Fruit fly (Drosophila melanogaster) whole organism, prepupa: ENCODE measurements around the gene Mst85C.

Experiments used
- CG10631 ChIP-seq: fragments of 200-800 bp; sonication (Bioruptor generic); optimal IDR thresholded peaks from 2 replicates; lab custom pipeline; 2016; ENCODE audit warnings: missing biosample characterization, missing genetic modification characterization
- CG16779 ChIP-seq: fragments of 200-800 bp; sonication (Bioruptor generic); optimal IDR thresholded peaks from 3 replicates; lab custom pipeline; 2017; ENCODE audit warnings: missing biosample characterization, mild to moderate bottlenecking, missing genetic modification characterization
- CG6854 ChIP-seq: fragments of 200-800 bp; sonication (Bioruptor generic); optimal IDR thresholded peaks from 2 replicates; lab custom pipeline; 2017; ENCODE audit warnings: missing biosample characterization, mild to moderate bottlenecking, missing genetic modification characterization
- CG8632 ChIP-seq: fragments of 200-800 bp; sonication (Bioruptor generic); optimal IDR thresholded peaks from 3 replicates; lab custom pipeline; 2016; ENCODE audit warnings: missing biosample characterization, missing genetic modification characterization
- Hr39 ChIP-seq: fragments of 200-800 bp; sonication (Bioruptor generic); optimal IDR thresholded peaks from 2 replicates; lab custom pipeline; 2016; ENCODE audit warnings: missing biosample characterization, missing genetic modification characterization
- salr ChIP-seq, 2 experiments: fragments of 200-800 bp; sonication (Bioruptor generic); optimal IDR thresholded peaks; 3 replicates each; lab custom pipeline; 2016 to 2018; ENCODE audit warnings: missing biosample characterization in 2 of 2, missing genetic modification characterization in 2 of 2, mild to moderate bottlenecking in 1 of 2

dm6 chr3R:9043610-9044009 lies 4.8 kb upstream of the Mst85C start:
- TF ChIP-seq CG16779 (no peak), CG6854 (GFP tag; lab: Kevin White, UChicago) (no peak), salr (GFP tag; optimal IDR thresholded peaks at IDR 0.05; lab: Kevin White, UChicago) (no peak), Hr39 (GFP tag; lab: Kevin White, UChicago) (no peak), CG10631 (no peak), CG8632 (GFP tag; lab: Kevin White, UChicago) (no peak)
